Worm (Caenorhabditis elegans): Measurements from ENCODE around the gene nhr-71.
A peak's percentile ranks its signal among the peaks of the same experiment; 100 is the strongest.

nhr-71 gene

DNA sequence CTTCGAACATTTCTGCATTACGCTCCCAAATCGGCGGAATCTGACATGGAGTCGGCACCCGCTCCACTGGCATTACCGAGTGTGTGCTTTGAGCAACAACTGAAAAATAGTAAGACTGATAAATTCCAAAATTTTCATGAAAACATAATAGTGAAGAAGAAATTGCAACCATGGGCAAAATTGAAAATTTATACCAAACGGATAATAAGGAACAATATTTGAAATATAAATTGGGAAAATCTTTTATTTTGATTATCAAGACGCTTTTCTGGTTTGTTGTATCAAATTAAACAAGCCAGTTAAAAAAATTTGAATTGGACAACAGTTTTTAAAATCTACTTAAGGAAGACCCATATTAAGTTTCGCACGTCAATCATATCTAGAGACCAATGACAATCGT is 46.4 kb downstream of the nhr-71 start, which contains the start of gene ZK1086.2:
ZK1086.2 (minus strand) TSS at position 101 of the 400 bp plus-strand sequence.
- TF ChIP-seq ceh-36 (tag; optimal IDR thresholded peaks at IDR 0.05): no peak
- no peak for TF ChIP-seq F13C5.2 (tag; optimal IDR thresholded peaks at IDR 0.05)
- TF ChIP-seq sea-1 (GFP tag; conservative IDR thresholded peaks at IDR 0.05): no peak
- no peak for TF ChIP-seq hnd-1 (tag; optimal IDR thresholded peaks at IDR 0.05)
- no peak for TF ChIP-seq ceh-13 (GFP tag; optimal IDR thresholded peaks at IDR 0.05)
- TF ChIP-seq ama-1 (optimal IDR thresholded peaks at IDR 0.05): no peak
- TF ChIP-seq tbx-11 (GFP tag; IDR thresholded peaks at IDR 0.05): no peak
- no peak for TF ChIP-seq hmg-4 (GFP tag; optimal IDR thresholded peaks at IDR 0.05)
- TF ChIP-seq B0310.2 (tag; optimal IDR thresholded peaks at IDR 0.05): no peak
- TF ChIP-seq aly-1 (tag; optimal IDR thresholded peaks at IDR 0.05): no peak
- TF ChIP-seq pes-1 (GFP tag; IDR thresholded peaks at IDR 0.05): no peak
- TF ChIP-seq scrt-1 (GFP tag; IDR thresholded peaks at IDR 0.05): no peak
- no peak for TF ChIP-seq ets-7 (tag; optimal IDR thresholded peaks at IDR 0.05)
- no peak for TF ChIP-seq flt-1 (GFP tag; IDR thresholded peaks at IDR 0.05)
- no peak for TF ChIP-seq tbx-37 (GFP tag; conservative IDR thresholded peaks at IDR 0.05)
- no peak for TF ChIP-seq hmbx-1 (tag; optimal IDR thresholded peaks at IDR 0.05)
- no peak for TF ChIP-seq tra-4 (tag; optimal IDR thresholded peaks at IDR 0.05)

- peak; percentile 36; the same call in 1 of the 2 replicates for TF ChIP-seq pes-1 (GFP tag; IDR thresholded peaks at IDR 0.05)
Observed at ce11 chrX:13795329-13795728, 48.2 kb downstream of the nhr-71 start.
